Worm (Caenorhabditis elegans) whole organism, midembryonic: ENCODE results near the gene Y73C8B.3.
A peak's percentile ranks its signal among the peaks of the same experiment; 100 is the strongest.

Experiments
- T22C8.4 ChIP-seq: fragments of 200-800 bp; sonication (Bioruptor generic); IDR thresholded peaks from 2 replicates; pipeline ENCODE4 v1.3.6; 2022; ENCODE audit warnings: missing genetic modification characterization, missing compliant biosample characterization
- cog-1 ChIP-seq: sonication (generic microtip); optimal IDR thresholded peaks from 2 replicates; lab custom pipeline; 2016; ENCODE audit warnings: missing genetic modification characterization, missing compliant biosample characterization
- flt-1 ChIP-seq: fragments of 200-800 bp; sonication (Bioruptor generic); IDR thresholded peaks from 2 replicates; pipeline ENCODE4 v1.3.6; 2022; ENCODE audit warnings: missing genetic modification characterization, missing compliant biosample characterization
- klf-2 ChIP-seq: fragments of 200-800 bp; sonication (Bioruptor generic); conservative IDR thresholded peaks from 2 replicates; pipeline ENCODE4 v1.3.6; 2022; ENCODE audit warnings: missing genetic modification reagents, missing genetic modification characterization, missing compliant biosample characterization
- med-1 ChIP-seq: sonication (generic microtip); optimal IDR thresholded peaks from 2 replicates; lab custom pipeline; 2017; ENCODE audit warnings: missing genetic modification characterization, mild to moderate bottlenecking, missing compliant biosample characterization, antibody characterized with exemption, missing genetic modification reagents; ENCODE audit not compliant: insufficient read depth
- ref-1 ChIP-seq: fragments of 200-800 bp; sonication (Bioruptor generic); conservative IDR thresholded peaks from 2 replicates; pipeline ENCODE4 v1.3.6; 2022; ENCODE audit warnings: missing genetic modification reagents, missing genetic modification characterization, missing compliant biosample characterization
- tab-1 ChIP-seq: fragments of 200-800 bp; sonication (Bioruptor generic); IDR thresholded peaks from 2 replicates; pipeline ENCODE4 v1.3.6; 2022; ENCODE audit warnings: missing genetic modification characterization, missing compliant biosample characterization
- ztf-23 ChIP-seq: fragments of 200-800 bp; sonication (Bioruptor generic); IDR thresholded peaks from 2 replicates; pipeline ENCODE4 v1.3.6; 2022; ENCODE audit warnings: missing genetic modification reagents, missing genetic modification characterization, missing compliant biosample characterization
- ztf-29 ChIP-seq: fragments of 200-800 bp; sonication (Bioruptor generic); IDR thresholded peaks from 2 replicates; pipeline ENCODE4 v1.3.6; 2022; ENCODE audit warnings: missing genetic modification reagents, missing genetic modification characterization, missing compliant biosample characterization

Gene Y73C8B.3

DNA sequence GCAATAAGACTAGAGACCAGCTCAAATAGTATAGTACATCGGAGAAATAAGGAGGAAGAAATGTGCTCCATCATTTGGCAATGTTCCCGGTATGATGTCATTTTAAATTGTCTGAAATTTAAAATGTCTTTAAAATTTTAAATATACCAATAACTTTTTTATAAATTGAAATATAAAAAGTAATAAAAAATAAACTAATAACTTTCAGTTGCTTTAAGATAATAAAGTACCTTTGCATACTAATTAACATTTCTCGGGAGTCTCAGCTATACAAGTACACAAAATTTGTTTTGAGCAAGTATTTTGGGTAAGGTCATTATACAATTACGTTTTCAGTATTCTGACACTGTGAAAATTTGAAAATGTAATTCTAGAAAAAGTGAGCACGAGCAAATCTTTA lies 41.2 kb downstream of the Y73C8B.3 start, which contains the start of gene srab-6:
Gene srab-6, minus strand, starts transcription at position 101 of the 400 bp plus-strand sequence.
- TF ChIP-seq med-1 (GFP tag; lab: Kevin White, UChicago) (no peak), tab-1 (GFP tag; lab: Robert Waterston, UW) (no peak), cog-1 (tag; lab: Kevin White, UChicago) (no peak), T22C8.4 (GFP tag; lab: Robert Waterston, UW) (no peak), klf-2 (GFP tag; lab: Robert Waterston, UW) (no peak), flt-1 (GFP tag; lab: Robert Waterston, UW) (no peak), ztf-29 (no peak), ztf-23 (GFP tag; lab: Robert Waterston, UW) (no peak)

- no peak for TF ChIP-seq ztf-29
- TF ChIP-seq ref-1 (GFP tag; lab: Robert Waterston, UW), result no peak
- TF ChIP-seq ztf-23 (GFP tag; lab: Robert Waterston, UW), result no peak
- no peak for TF ChIP-seq klf-2 (GFP tag; lab: Robert Waterston, UW)
- TF ChIP-seq T22C8.4 (GFP tag; lab: Robert Waterston, UW), result no peak
- TF ChIP-seq tab-1 (GFP tag; lab: Robert Waterston, UW), result no peak
- no peak for TF ChIP-seq flt-1 (GFP tag; lab: Robert Waterston, UW)
- TF ChIP-seq med-1 (GFP tag; lab: Kevin White, UChicago), result no peak
- no peak for TF ChIP-seq cog-1 (tag; lab: Kevin White, UChicago)
Observed at ce11 chrV:3149910-3150428, 43.1 kb downstream of the Y73C8B.3 start.

DNA sequence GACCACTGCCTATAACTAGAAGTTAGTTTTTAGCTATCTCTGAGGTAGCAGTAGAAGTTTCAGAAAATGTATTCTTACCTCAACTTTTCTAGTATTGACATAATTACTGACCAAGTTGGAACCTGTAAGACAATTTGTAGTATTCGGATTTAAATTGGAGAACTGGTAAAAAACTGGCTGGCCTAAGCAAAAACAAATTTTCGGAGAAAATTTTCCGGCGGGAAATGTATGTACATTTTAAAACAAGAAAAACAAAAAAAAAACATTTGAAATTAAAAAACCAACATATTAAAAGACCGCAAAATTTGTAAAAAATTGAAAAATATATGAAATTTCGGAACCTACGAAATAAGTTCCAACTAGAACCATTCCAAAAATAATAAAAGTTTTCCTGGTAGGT lies 46.1 kb downstream of the Y73C8B.3 start, which contains the start of gene srab-11:
Gene srab-11, minus strand, starts transcription at position 101 of the 400 bp plus-strand sequence.
- no peak for TF ChIP-seq klf-2 (GFP tag; lab: Robert Waterston, UW)
- TF ChIP-seq cog-1 (tag; lab: Kevin White, UChicago), result no peak
- TF ChIP-seq flt-1 (GFP tag; lab: Robert Waterston, UW), result no peak
- TF ChIP-seq tab-1 (GFP tag; lab: Robert Waterston, UW), result no peak
- no peak for TF ChIP-seq med-1 (GFP tag; lab: Kevin White, UChicago)
- TF ChIP-seq ztf-29, result no peak
- no peak for TF ChIP-seq T22C8.4 (GFP tag; lab: Robert Waterston, UW)
- TF ChIP-seq ztf-23 (GFP tag; lab: Robert Waterston, UW), result no peak
- no peak for TF ChIP-seq ref-1 (GFP tag; lab: Robert Waterston, UW)

DNA sequence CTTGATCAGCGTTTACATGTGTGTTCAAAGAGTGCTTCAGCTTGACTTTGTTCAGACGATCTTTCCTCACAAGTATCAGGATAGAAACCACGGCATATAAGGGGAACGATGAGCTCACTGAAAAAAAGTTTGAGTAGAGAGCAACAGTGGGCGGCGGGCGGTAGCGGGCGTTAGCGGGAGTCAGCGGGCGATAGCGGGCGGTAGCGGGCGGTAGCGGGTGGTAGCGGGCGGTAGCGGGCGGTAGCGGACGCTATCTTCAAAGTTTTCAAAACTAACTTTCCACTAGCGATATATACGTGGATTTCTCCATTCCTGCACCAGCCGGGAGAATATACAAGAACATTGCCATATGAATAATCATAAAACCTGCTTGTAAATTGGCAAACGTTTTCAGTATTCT lies 47.8 kb downstream of the Y73C8B.3 start:
- TF ChIP-seq klf-2 (GFP tag; lab: Robert Waterston, UW), result no peak
- no peak for TF ChIP-seq ref-1 (GFP tag; lab: Robert Waterston, UW)
- TF ChIP-seq tab-1 (GFP tag; lab: Robert Waterston, UW), result 0 out of 2 replicates have a peak, but pooled peaks have one; percentile 37

ce11 chrV:3144494-3144893 lies 48.5 kb downstream of the Y73C8B.3 start, which contains the start of gene srab-10:
Gene srab-10, minus strand, starts transcription at chrV:3144594.
- TF ChIP-seq ztf-29, result no peak
- TF ChIP-seq klf-2 (GFP tag; lab: Robert Waterston, UW), result no peak
- TF ChIP-seq ztf-23 (GFP tag; lab: Robert Waterston, UW), result no peak
- no peak for TF ChIP-seq flt-1 (GFP tag; lab: Robert Waterston, UW)
- TF ChIP-seq ref-1 (GFP tag; lab: Robert Waterston, UW), result no peak
- TF ChIP-seq T22C8.4 (GFP tag; lab: Robert Waterston, UW), result no peak
- no peak for TF ChIP-seq med-1 (GFP tag; lab: Kevin White, UChicago)
- TF ChIP-seq cog-1 (tag; lab: Kevin White, UChicago), result no peak
- TF ChIP-seq tab-1 (GFP tag; lab: Robert Waterston, UW), result no peak
